Worm (Caenorhabditis elegans): ENCODE results near the gene srlf-31.

ce11 chrIV:11919067-11919466 lies 3.9 kb downstream of the srlf-31 start:
- TF ChIP-seq mdl-1 (tag; optimal IDR thresholded peaks at IDR 0.05) (no peak), elt-1 (tag; optimal IDR thresholded peaks at IDR 0.05) (no peak), aly-2 (tag; optimal IDR thresholded peaks at IDR 0.05) (no peak), nhr-129 (tag; optimal IDR thresholded peaks at IDR 0.05) (no peak), C34F6.9 (tag; optimal IDR thresholded peaks at IDR 0.05) (no peak), elt-3 (tag; optimal IDR thresholded peaks at IDR 0.05) (no peak), alr-1 (tag; optimal IDR thresholded peaks at IDR 0.05) (no peak), unc-39 (tag; optimal IDR thresholded peaks at IDR 0.05) (no peak), ZK546.5 (tag; optimal IDR thresholded peaks at IDR 0.05) (no peak), unc-55 (GFP tag; optimal IDR thresholded peaks at IDR 0.05) (no peak), lin-11 (tag; optimal IDR thresholded peaks at IDR 0.05) (no peak), fos-1 (tag; optimal IDR thresholded peaks at IDR 0.05) (no peak)

Measured in whole organism, L2 larva.